Worm (Caenorhabditis elegans) whole organism, L1 larva: ENCODE results near the gene F31E9.6.

Source experiments
- C04F5.9 ChIP-seq: sonication (generic microtip); optimal IDR thresholded peaks from 2 replicates; lab custom pipeline; 2016; ENCODE audit warnings: missing genetic modification characterization, missing compliant biosample characterization
- C16A3.4 ChIP-seq: fragments of 150-350 bp; optimal IDR thresholded peaks from 2 replicates; lab custom pipeline; 2014; ENCODE audit warnings: missing biosample characterization, missing genetic modification characterization
- F16B12.6 ChIP-seq: fragments of 150-350 bp; optimal IDR thresholded peaks from 2 replicates; lab custom pipeline; 2014; ENCODE audit warnings: missing biosample characterization, missing genetic modification characterization
- alr-1 ChIP-seq: fragments of 200-800 bp; sonication (Bioruptor generic); optimal IDR thresholded peaks from 2 replicates; lab custom pipeline; 2018; ENCODE audit warnings: borderline replicate concordance, mild to moderate bottlenecking, missing genetic modification characterization, missing compliant biosample characterization
- ama-1 ChIP-seq: fragments of 150-350 bp; optimal IDR thresholded peaks from 2 replicates; lab custom pipeline; 2014
- blmp-1 ChIP-seq: fragments of 150-350 bp; optimal IDR thresholded peaks from 2 replicates; lab custom pipeline; 2014; ENCODE audit warnings: missing biosample characterization, missing genetic modification characterization
- ceh-63 ChIP-seq: fragments of 200-800 bp; sonication (Bioruptor generic); optimal IDR thresholded peaks from 2 replicates; lab custom pipeline; 2018; ENCODE audit warnings: mild to moderate bottlenecking, missing genetic modification characterization, missing compliant biosample characterization
- ces-1 ChIP-seq: fragments of 150-350 bp; optimal IDR thresholded peaks from 2 replicates; lab custom pipeline; 2014; ENCODE audit warnings: missing biosample characterization, missing genetic modification reagents, missing genetic modification characterization
- dpl-1 ChIP-seq, 3 experiments: fragments of 150-350 bp in 2 of 3; sonication (generic microtip) in 1 of 3; optimal IDR thresholded peaks; 2 replicates each; lab custom pipeline; 2014 to 2017; ENCODE audit warnings: missing biosample characterization in 3 of 3, missing genetic modification characterization in 3 of 3, missing genetic modification reagents in 3 of 3
- efl-1 ChIP-seq, 4 experiments: fragments of 150-350 bp; optimal IDR thresholded peaks in 3 of 4; peaks in 1 of 4; 1 replicate in 1 of 4; 2 replicates in 3 of 4; lab custom pipeline; 2014; ENCODE audit warnings: missing biosample characterization in 2 of 4, missing genetic modification characterization in 2 of 4, missing genetic modification reagents in 2 of 4
- elt-2 ChIP-seq: sonication (generic microtip); optimal IDR thresholded peaks from 2 replicates; lab custom pipeline; 2016; ENCODE audit warnings: missing genetic modification characterization, mild to moderate bottlenecking, inconsistent platforms, missing compliant biosample characterization, missing genetic modification reagents
- elt-3 ChIP-seq, 6 experiments: fragments of 150-350 bp in 1 of 6; sonication (generic microtip); optimal IDR thresholded peaks; 2 replicates each; lab custom pipeline; 2017 to 2018; ENCODE audit warnings: missing biosample characterization in 6 of 6, missing genetic modification characterization in 6 of 6, inconsistent platforms in 1 of 6
- ets-5 ChIP-seq: fragments of 200-800 bp; sonication (Bioruptor generic); IDR thresholded peaks from 2 replicates; pipeline ENCODE4 v1.3.6; 2022; ENCODE audit warnings: missing genetic modification characterization, missing compliant biosample characterization
- fkh-4 ChIP-seq: sonication (generic microtip); optimal IDR thresholded peaks from 2 replicates; lab custom pipeline; 2016; ENCODE audit warnings: missing compliant biosample characterization, missing genetic modification characterization, borderline replicate concordance
- grh-1 ChIP-seq: fragments of 200-800 bp; sonication (Bioruptor generic); IDR thresholded peaks from 2 replicates; pipeline ENCODE4 v1.3.6; 2022; ENCODE audit warnings: missing genetic modification reagents, missing genetic modification characterization, missing compliant biosample characterization
- hlh-17 ChIP-seq: fragments of 200-800 bp; sonication (Bioruptor generic); optimal IDR thresholded peaks from 2 replicates; lab custom pipeline; 2018; ENCODE audit warnings: missing genetic modification characterization, mild to moderate bottlenecking, missing compliant biosample characterization, moderate library complexity, borderline replicate concordance
- hlh-4 ChIP-seq: sonication (generic microtip); optimal IDR thresholded peaks from 2 replicates; lab custom pipeline; 2016; ENCODE audit warnings: mild to moderate bottlenecking, missing genetic modification characterization, missing compliant biosample characterization
- isw-1 ChIP-seq: fragments of 200-800 bp; sonication (Bioruptor generic); IDR thresholded peaks from 2 replicates; pipeline ENCODE4 v1.3.6; 2022; ENCODE audit warnings: missing genetic modification characterization, missing compliant biosample characterization
- jun-1 ChIP-seq: fragments of 150-350 bp; optimal IDR thresholded peaks from 2 replicates; lab custom pipeline; 2014; ENCODE audit warnings: missing biosample characterization, missing genetic modification reagents, missing genetic modification characterization
- lin-39 ChIP-seq: fragments of 150-350 bp; optimal IDR thresholded peaks from 2 replicates; lab custom pipeline; 2014; ENCODE audit warnings: missing biosample characterization, missing genetic modification reagents, missing genetic modification characterization
- lir-3 ChIP-seq: sonication (generic microtip); optimal IDR thresholded peaks from 2 replicates; lab custom pipeline; 2016; ENCODE audit warnings: mild to moderate bottlenecking, missing genetic modification characterization, moderate library complexity, missing compliant biosample characterization; ENCODE audit not compliant: poor library complexity
- lsy-2 ChIP-seq, 2 experiments: fragments of 150-350 bp; optimal IDR thresholded peaks; 2 replicates each; lab custom pipeline; 2014; ENCODE audit warnings: missing biosample characterization in 2 of 2, missing genetic modification characterization in 2 of 2
- mab-9 ChIP-seq: fragments of 200-800 bp; sonication (Bioruptor generic); IDR thresholded peaks from 2 replicates; pipeline ENCODE4 v1.3.6; 2022; ENCODE audit warnings: missing genetic modification reagents, missing genetic modification characterization, missing compliant biosample characterization
- nhr-11 ChIP-seq: fragments of 150-350 bp; optimal IDR thresholded peaks from 2 replicates; lab custom pipeline; 2014; ENCODE audit warnings: missing biosample characterization, missing genetic modification characterization
- nhr-237 ChIP-seq: fragments of 150-350 bp; optimal IDR thresholded peaks from 2 replicates; lab custom pipeline; 2014; ENCODE audit warnings: missing biosample characterization, missing genetic modification characterization
- nhr-28 ChIP-seq: fragments of 150-350 bp; optimal IDR thresholded peaks from 2 replicates; lab custom pipeline; 2014; ENCODE audit warnings: missing biosample characterization, missing genetic modification characterization
- nhr-47 ChIP-seq: sonication (generic microtip); optimal IDR thresholded peaks from 2 replicates; lab custom pipeline; 2016; ENCODE audit warnings: mild to moderate bottlenecking, missing genetic modification characterization, moderate library complexity, missing compliant biosample characterization
- nhr-85 ChIP-seq: sonication (generic microtip); peaks from one replicate; lab custom pipeline; 2016; ENCODE audit warnings: missing genetic modification characterization, inconsistent platforms, missing compliant biosample characterization
- nhr-90 ChIP-seq: sonication (generic microtip); optimal IDR thresholded peaks from 2 replicates; lab custom pipeline; 2016; ENCODE audit warnings: mild to moderate bottlenecking, missing genetic modification characterization, missing compliant biosample characterization; ENCODE audit not compliant: poor library complexity
- rnt-1 ChIP-seq: sonication (generic microtip); optimal IDR thresholded peaks from 2 replicates; lab custom pipeline; 2016; ENCODE audit warnings: mild to moderate bottlenecking, missing genetic modification characterization, moderate library complexity, missing compliant biosample characterization
- sptf-1 ChIP-seq: fragments of 150-350 bp; optimal IDR thresholded peaks from 2 replicates; lab custom pipeline; 2014; ENCODE audit warnings: missing biosample characterization, missing genetic modification characterization
- swsn-7 ChIP-seq: sonication (generic microtip); optimal IDR thresholded peaks from 2 replicates; lab custom pipeline; 2016; ENCODE audit warnings: missing genetic modification characterization, missing compliant biosample characterization
- unc-86 ChIP-seq: sonication (generic microtip); optimal IDR thresholded peaks from 2 replicates; lab custom pipeline; 2016; ENCODE audit warnings: missing genetic modification characterization, missing compliant biosample characterization
- unc-98 ChIP-seq: fragments of 200-800 bp; sonication (Bioruptor generic); IDR thresholded peaks from 2 replicates; pipeline ENCODE4 v1.3.6; 2022; ENCODE audit warnings: missing genetic modification characterization, missing compliant biosample characterization
- xbp-1 ChIP-seq: sonication (generic microtip); optimal IDR thresholded peaks from 2 replicates; lab custom pipeline; 2016; ENCODE audit warnings: missing genetic modification characterization, missing compliant biosample characterization
- ztf-11 ChIP-seq, 2 experiments: sonication (generic microtip); optimal IDR thresholded peaks; 2 replicates each; lab custom pipeline; 2016 to 2017; ENCODE audit warnings: missing genetic modification characterization in 2 of 2, missing biosample characterization in 1 of 2, missing compliant biosample characterization in 1 of 2
- ztf-4 ChIP-seq: fragments of 150-350 bp; optimal IDR thresholded peaks from 2 replicates; lab custom pipeline; 2014; ENCODE audit warnings: missing biosample characterization, missing genetic modification characterization

The F31E9.6 gene

ce11 chrV:17322397-17322909, 7.5 kb upstream of the F31E9.6 start, which contains the start of gene F31E9.3:
TSS of gene F31E9.3 (plus strand) at chrV:17322590.
- TF ChIP-seq lin-39 (tag; lab: Kevin White, UChicago), result no peak
- no peak for TF ChIP-seq alr-1 (tag; lab: Kevin White, UChicago)
- no peak for TF ChIP-seq rnt-1 (tag; lab: Kevin White, UChicago)
- no peak for TF ChIP-seq unc-98 (GFP tag; lab: Robert Waterston, UW)
- TF ChIP-seq nhr-85 (tag; lab: Kevin White, UChicago), result no peak
- TF ChIP-seq hlh-17 (GFP tag; lab: Kevin White, UChicago), result no peak
- peak; percentile 2 for TF ChIP-seq elt-2 (tag; lab: Kevin White, UChicago)
- TF ChIP-seq unc-86 (tag; lab: Kevin White, UChicago), result no peak
- no peak for TF ChIP-seq F16B12.6 (tag; lab: Kevin White, UChicago)
- no peak for TF ChIP-seq C16A3.4 (tag; lab: Kevin White, UChicago)
- no peak for TF ChIP-seq nhr-237 (tag; lab: Kevin White, UChicago)
- no peak for TF ChIP-seq efl-1 (optimal IDR thresholded peaks at IDR 0.05; lab: Kevin White, UChicago)
- peak in 1 of 2 experiments; percentile 55 for TF ChIP-seq efl-1 (GFP tag; optimal IDR thresholded peaks at IDR 0.05 in 1 of 2; lab: Kevin White, UChicago)
- TF ChIP-seq elt-3 (tag; optimal IDR thresholded peaks at IDR 0.05; lab: Kevin White, UChicago), result no peak
- TF ChIP-seq ama-1 (lab: Kevin White, UChicago), result no peak
- no peak for TF ChIP-seq nhr-28 (tag; lab: Kevin White, UChicago)

- TF ChIP-seq efl-1 (optimal IDR thresholded peaks at IDR 0.05; lab: Kevin White, UChicago) (no peak), efl-1 (GFP tag; optimal IDR thresholded peaks at IDR 0.05 in 1 of 2; lab: Kevin White, UChicago) (peak in 1 of 2 experiments; percentile 86), ztf-4 (tag; lab: Kevin White, UChicago) (no peak)
These were observed 2.8 kb upstream of the F31E9.6 start, which contains the start of gene srz-58 for ce11 chrV:17317786-17318185. TSS of gene srz-58 (plus strand) at chrV:17318147.

ce11 chrV:17317297-17317696, 2.3 kb upstream of the F31E9.6 start:
- TF ChIP-seq blmp-1 (tag; lab: Kevin White, UChicago), result no peak
- no peak for TF ChIP-seq nhr-90 (tag; lab: Kevin White, UChicago)
- TF ChIP-seq dpl-1 (GFP tag; optimal IDR thresholded peaks at IDR 0.05; lab: Kevin White, UChicago), result no peak
- no peak for TF ChIP-seq lsy-2 (tag; optimal IDR thresholded peaks at IDR 0.05; lab: Kevin White, UChicago)
- no peak for TF ChIP-seq ces-1 (GFP tag; lab: Kevin White, UChicago)
- TF ChIP-seq ets-5 (GFP tag; lab: Robert Waterston, UW), result no peak
- TF ChIP-seq nhr-237 (tag; lab: Kevin White, UChicago), result no peak
- no peak for TF ChIP-seq efl-1 (optimal IDR thresholded peaks at IDR 0.05; lab: Kevin White, UChicago)
- TF ChIP-seq efl-1 (GFP tag; optimal IDR thresholded peaks at IDR 0.05 in 1 of 2; lab: Kevin White, UChicago), result no peak
- TF ChIP-seq F16B12.6 (tag; lab: Kevin White, UChicago), result no peak
- TF ChIP-seq C04F5.9 (tag; lab: Kevin White, UChicago), result no peak
- no peak for TF ChIP-seq xbp-1
- no peak for TF ChIP-seq grh-1 (GFP tag; lab: Robert Waterston, UW)
- TF ChIP-seq swsn-7 (tag; lab: Kevin White, UChicago), result no peak
- no peak for TF ChIP-seq ceh-63
- no peak for TF ChIP-seq nhr-47
- no peak for TF ChIP-seq isw-1 (GFP tag; lab: Robert Waterston, UW)
- no peak for TF ChIP-seq hlh-4 (tag; lab: Kevin White, UChicago)
- no peak for TF ChIP-seq ama-1 (lab: Kevin White, UChicago)
- no peak for TF ChIP-seq mab-9
- no peak for TF ChIP-seq jun-1 (tag; lab: Kevin White, UChicago)

- TF ChIP-seq nhr-11 (tag; lab: Kevin White, UChicago) (no peak), sptf-1 (tag; lab: Kevin White, UChicago) (no peak), ztf-11 (tag; optimal IDR thresholded peaks at IDR 0.05; lab: Kevin White, UChicago) (no peak), lir-3 (tag; lab: Kevin White, UChicago) (no peak), fkh-4 (tag; lab: Kevin White, UChicago) (no peak)
These were observed 2.6 kb downstream of the F31E9.6 start, which contains the start of gene Y61B8B.3 for ce11 chrV:17312386-17312785. TSS of gene Y61B8B.3 (minus strand) at chrV:17312486.
